Fruit fly (Drosophila melanogaster) whole organism, adult: ENCODE measurements around the gene Obp99b.

Source experiments
- CG14711 ChIP-seq: fragments of 200-800 bp; sonication (Bioruptor generic); optimal IDR thresholded peaks from 2 replicates; lab custom pipeline; 2018; ENCODE audit warnings: missing biosample characterization, mild to moderate bottlenecking, missing genetic modification characterization, moderate library complexity
- CG1620 ChIP-seq: fragments of 200-800 bp; sonication (Bioruptor generic); optimal IDR thresholded peaks from 2 replicates; lab custom pipeline; 2016; ENCODE audit warnings: missing biosample characterization, missing genetic modification characterization
- CG7045 ChIP-seq: fragments of 200-800 bp; sonication (Bioruptor generic); optimal IDR thresholded peaks from 2 replicates; lab custom pipeline; 2017; ENCODE audit warnings: missing biosample characterization, mild to moderate bottlenecking, missing genetic modification characterization
- Crg-1 ChIP-seq: fragments of 200-800 bp; sonication (Bioruptor generic); optimal IDR thresholded peaks from 2 replicates; lab custom pipeline; 2016; ENCODE audit warnings: missing biosample characterization, missing genetic modification characterization
- cnc ChIP-seq, 2 experiments: fragments of >200 bp; optimal IDR thresholded peaks; 2 replicates each; lab custom pipeline; 2017

dm6 chr3R:29717519-29717918 lies 823 bp upstream of the Obp99b start:
- TF ChIP-seq Crg-1 (GFP tag; lab: Kevin White, UChicago) (no peak), cnc (optimal IDR thresholded peaks at IDR 0.05; lab: Kevin White, UChicago) (no peak), CG1620 (GFP tag; lab: Kevin White, UChicago) (no peak), CG7045 (peak; percentile 49), CG14711 (tag; lab: Kevin White, UChicago) (peak; percentile 61)
